Worm (Caenorhabditis elegans): ENCODE results near the gene pdtf-1.

- no peak for TF ChIP-seq akir-1 (GFP tag; optimal IDR thresholded peaks at IDR 0.05)
- no peak for TF ChIP-seq B0336.3 (GFP tag; IDR thresholded peaks at IDR 0.05)
- TF ChIP-seq D2030.7 (GFP tag; IDR thresholded peaks at IDR 0.05), result no peak
- no peak for TF ChIP-seq lir-1 (GFP tag; conservative IDR thresholded peaks at IDR 0.05)
- no peak for TF ChIP-seq nhr-179 (tag; optimal IDR thresholded peaks at IDR 0.05)
These were observed 17.7 kb downstream of the pdtf-1 start for ce11 chrIV:8450534-8450933.

Measured in whole organism, young adult.